Fruit fly (Drosophila melanogaster): ENCODE measurements around the gene aub.

Gene aub

dm6 chr2L:10970134-10970533, 31.1 kb downstream of the aub start, which contains the start of the genes Tmem214 and YL-1 (continued):
- TF ChIP-seq pb (GFP tag; optimal IDR thresholded peaks at IDR 0.05) (no peak), CG11504 (tag; optimal IDR thresholded peaks at IDR 0.05) (no peak), NC2α (GFP tag; optimal IDR thresholded peaks at IDR 0.05) (no peak), CG9215 (GFP tag; IDR thresholded peaks at IDR 0.05) (no peak), Poxn (GFP tag; IDR thresholded peaks at IDR 0.05) (no peak), ase (GFP tag; IDR thresholded peaks at IDR 0.05) (no peak), CG9876 (GFP tag; optimal IDR thresholded peaks at IDR 0.05) (no peak), Med (GFP tag) (peak; percentile 61), B-H1 (GFP tag; IDR thresholded peaks at IDR 0.05) (no peak), CG4730 (GFP tag; IDR thresholded peaks at IDR 0.05) (no peak), CG2120 (GFP tag; optimal IDR thresholded peaks at IDR 0.05) (peak; percentile 6), gcm2 (GFP tag; optimal IDR thresholded peaks at IDR 0.05) (no peak), CG18764 (GFP tag; optimal IDR thresholded peaks at IDR 0.05) (no peak), CG8478 (optimal IDR thresholded peaks at IDR 0.05) (no peak), so (GFP tag; IDR thresholded peaks at IDR 0.05) (no peak), odd (GFP tag; optimal IDR thresholded peaks at IDR 0.05) (no peak), Hr39 (optimal IDR thresholded peaks at IDR 0.05) (no peak), Trl (optimal IDR thresholded peaks at IDR 0.05) (no peak), Trl (GFP tag; optimal IDR thresholded peaks at IDR 0.05) (no peak), D (optimal IDR thresholded peaks at IDR 0.05) (no peak), D (GFP tag; optimal IDR thresholded peaks at IDR 0.05) (no peak), CG16863 (GFP tag; optimal IDR thresholded peaks at IDR 0.05) (no peak), usp (GFP tag; optimal IDR thresholded peaks at IDR 0.05) (no peak), CG8089 (GFP tag; optimal IDR thresholded peaks at IDR 0.05) (no peak), CG12942 (GFP tag; optimal IDR thresholded peaks at IDR 0.05) (no peak), Opbp (GFP tag; IDR thresholded peaks at IDR 0.05; ENCODE audit: partially characterized antibody) (no peak), Aef1 (GFP tag; IDR thresholded peaks at IDR 0.05) (no peak), Doc3 (GFP tag; IDR thresholded peaks at IDR 0.05; ENCODE audit: partially characterized antibody) (no peak; the same call in 2 of the 3 replicates), pzg (GFP tag; optimal IDR thresholded peaks at IDR 0.05) (peak; percentile 77), CG8924 (tag; optimal IDR thresholded peaks at IDR 0.05) (peak; percentile 39), CG2199 (GFP tag; IDR thresholded peaks at IDR 0.05) (no peak), Atf3 (GFP tag; optimal IDR thresholded peaks at IDR 0.05) (no peak), CG10274 (GFP tag; optimal IDR thresholded peaks at IDR 0.05) (no peak), CG5245 (GFP tag; optimal IDR thresholded peaks at IDR 0.05) (no peak), dpn (GFP tag; optimal IDR thresholded peaks at IDR 0.05) (no peak), Atf6 (GFP tag; IDR thresholded peaks at IDR 0.05) (no peak), CG7839 (tag; optimal IDR thresholded peaks at IDR 0.05) (no peak), Awh (GFP tag; IDR thresholded peaks at IDR 0.05) (no peak), Antp (GFP tag; optimal IDR thresholded peaks at IDR 0.05) (no peak), Blimp-1 (GFP tag; optimal IDR thresholded peaks at IDR 0.05) (no peak), Nf-YA (GFP tag; IDR thresholded peaks at IDR 0.05) (no peak), CG32772 (GFP tag; IDR thresholded peaks at IDR 0.05) (no peak), tna (GFP tag; IDR thresholded peaks at IDR 0.05; ENCODE audit: partially characterized antibody) (no peak), Camta (GFP tag; optimal IDR thresholded peaks at IDR 0.05) (no peak), Fer2 (tag; optimal IDR thresholded peaks at IDR 0.05) (no peak), CG4360 (GFP tag; IDR thresholded peaks at IDR 0.05) (no peak), CG1233 (GFP tag; optimal IDR thresholded peaks at IDR 0.05) (no peak), cwo (GFP tag; optimal IDR thresholded peaks at IDR 0.05) (no peak), onecut (GFP tag; IDR thresholded peaks at IDR 0.05) (no peak), croc (GFP tag; conservative IDR thresholded peaks at IDR 0.05) (no peak), dan (GFP tag; IDR thresholded peaks at IDR 0.05) (no peak), sc (optimal IDR thresholded peaks at IDR 0.05) (no peak), sc (GFP tag; optimal IDR thresholded peaks at IDR 0.05) (no peak), CG13296 (GFP tag; optimal IDR thresholded peaks at IDR 0.05) (no peak), CG17328 (GFP tag; IDR thresholded peaks at IDR 0.05) (no peak)

Measured in whole organism, embryonic.